Worm (Caenorhabditis elegans) whole organism, young adult: Measurements from ENCODE around the gene B0280.17.
A peak's percentile ranks its signal among the peaks of the same experiment; 100 is the strongest.

Experiments used
- B0019.2 ChIP-seq: fragments of 200-800 bp; sonication (Bioruptor generic); conservative IDR thresholded peaks from 2 replicates; pipeline ENCODE4 v1.3.6; 2022; ENCODE audit warnings: missing genetic modification reagents, missing genetic modification characterization, missing compliant biosample characterization
- B0035.1 ChIP-seq: sonication (generic microtip); optimal IDR thresholded peaks from 2 replicates; lab custom pipeline; 2016; ENCODE audit warnings: missing genetic modification characterization, mild to moderate bottlenecking, missing compliant biosample characterization, missing genotype, missing genetic modification reagents
- C06A6.2 ChIP-seq: fragments of 200-800 bp; sonication (Bioruptor generic); conservative IDR thresholded peaks from 2 replicates; pipeline ENCODE4 v1.3.6; 2022; ENCODE audit warnings: missing genetic modification characterization, missing compliant biosample characterization
- D2030.7 ChIP-seq: fragments of 200-800 bp; sonication (Bioruptor generic); IDR thresholded peaks from 2 replicates; pipeline ENCODE4 v1.3.6; 2022; ENCODE audit warnings: missing genetic modification reagents, missing genetic modification characterization, missing compliant biosample characterization
- F10E7.11 ChIP-seq: sonication (generic microtip); optimal IDR thresholded peaks from 2 replicates; lab custom pipeline; 2017; ENCODE audit warnings: mild to moderate bottlenecking, missing genetic modification characterization, moderate library complexity, missing compliant biosample characterization
- F22D6.2 ChIP-seq: sonication (generic microtip); optimal IDR thresholded peaks from 2 replicates; lab custom pipeline; 2016; ENCODE audit warnings: mild to moderate bottlenecking, missing genetic modification characterization, missing compliant biosample characterization
- F37B4.10 ChIP-seq: fragments of 200-800 bp; sonication (Bioruptor generic); IDR thresholded peaks from 2 replicates; pipeline ENCODE4 v1.3.6; 2022; ENCODE audit warnings: missing genetic modification characterization, missing compliant biosample characterization
- F39B2.1 ChIP-seq: fragments of 200-800 bp; sonication (Bioruptor generic); IDR thresholded peaks from 2 replicates; pipeline ENCODE4 v1.3.6; 2022; ENCODE audit warnings: missing genetic modification reagents, missing genetic modification characterization, missing compliant biosample characterization
- F57A8.1 ChIP-seq: fragments of 200-800 bp; sonication (Bioruptor generic); optimal IDR thresholded peaks from 2 replicates; lab custom pipeline; 2018; ENCODE audit warnings: mild to moderate bottlenecking, missing genetic modification characterization, moderate library complexity, missing compliant biosample characterization
- ZK185.1 ChIP-seq: sonication (generic microtip); optimal IDR thresholded peaks from 2 replicates; lab custom pipeline; 2016; ENCODE audit warnings: mild to moderate bottlenecking, missing genetic modification characterization, missing compliant biosample characterization; ENCODE audit not compliant: poor library complexity, severe bottlenecking
- akir-1 ChIP-seq: fragments of 200-800 bp; sonication (Bioruptor generic); optimal IDR thresholded peaks from 2 replicates; lab custom pipeline; 2018; ENCODE audit warnings: mild to moderate bottlenecking, missing genetic modification characterization, moderate library complexity, missing compliant biosample characterization
- aptf-2 ChIP-seq: fragments of 200-800 bp; sonication (Bioruptor generic); conservative IDR thresholded peaks from 2 replicates; pipeline ENCODE4 v1.3.6; 2022; ENCODE audit warnings: missing genetic modification reagents, missing genetic modification characterization, missing compliant biosample characterization
- aptf-3 ChIP-seq: fragments of 200-800 bp; sonication (Bioruptor generic); IDR thresholded peaks from 2 replicates; pipeline ENCODE4 v1.3.6; 2022; ENCODE audit warnings: missing genetic modification characterization, missing compliant biosample characterization
- attf-3 ChIP-seq: fragments of 200-800 bp; sonication (Bioruptor generic); conservative IDR thresholded peaks from 2 replicates; pipeline ENCODE4 v1.3.6; 2022; ENCODE audit warnings: missing genetic modification reagents, missing genetic modification characterization, missing compliant biosample characterization
- bed-1 ChIP-seq: fragments of 200-800 bp; sonication (Bioruptor generic); IDR thresholded peaks from 2 replicates; pipeline ENCODE4 v1.3.6; 2022; ENCODE audit warnings: missing genetic modification reagents, missing genetic modification characterization, missing compliant biosample characterization
- bed-2 ChIP-seq: fragments of 200-800 bp; sonication (Bioruptor generic); IDR thresholded peaks from 2 replicates; pipeline ENCODE4 v1.3.6; 2022; ENCODE audit warnings: missing genetic modification reagents, missing genetic modification characterization, missing compliant biosample characterization
- cebp-1 ChIP-seq, 2 experiments: fragments of 200-800 bp in 1 of 2; sonication (Bioruptor generic) in 1 of 2; sonication (generic microtip) in 1 of 2; IDR thresholded peaks in 1 of 2; optimal IDR thresholded peaks in 1 of 2; 2 replicates each; pipeline versions ENCODE4 v1.3.6 to Lab custom; 2017 to 2022; ENCODE audit warnings: missing compliant biosample characterization in 2 of 2, missing genetic modification characterization in 2 of 2, mild to moderate bottlenecking in 1 of 2, missing genetic modification reagents in 1 of 2, moderate library complexity in 1 of 2
- ceh-58 ChIP-seq: fragments of 200-800 bp; sonication (Bioruptor generic); IDR thresholded peaks from 2 replicates; pipeline ENCODE4 v1.3.6; 2022; ENCODE audit warnings: missing genetic modification characterization, missing compliant biosample characterization
- ceh-79 ChIP-seq: sonication (generic microtip); optimal IDR thresholded peaks from 2 replicates; lab custom pipeline; 2017; ENCODE audit warnings: mild to moderate bottlenecking, missing genetic modification characterization, missing compliant biosample characterization
- die-1 ChIP-seq: sonication (generic microtip); optimal IDR thresholded peaks from 2 replicates; lab custom pipeline; 2016; ENCODE audit warnings: missing genotype, mild to moderate bottlenecking, missing genetic modification characterization, missing compliant biosample characterization
- dpff-1 ChIP-seq: sonication (generic microtip); optimal IDR thresholded peaks from 2 replicates; lab custom pipeline; 2017; ENCODE audit warnings: mild to moderate bottlenecking, missing genetic modification characterization, missing compliant biosample characterization
- efl-1 ChIP-seq: fragments of 150-350 bp; optimal IDR thresholded peaks from 2 replicates; lab custom pipeline; 2014; ENCODE audit warnings: missing biosample characterization, missing genetic modification reagents, missing genetic modification characterization
- egl-18 ChIP-seq: fragments of 200-800 bp; sonication (Bioruptor generic); IDR thresholded peaks from 2 replicates; pipeline ENCODE4 v1.3.6; 2022; ENCODE audit warnings: missing genetic modification reagents, missing genetic modification characterization, missing compliant biosample characterization
- egl-44 ChIP-seq: fragments of 200-800 bp; sonication (Bioruptor generic); IDR thresholded peaks from 2 replicates; pipeline ENCODE4 v1.3.6; 2022; ENCODE audit warnings: missing genetic modification reagents, missing genetic modification characterization, missing compliant biosample characterization
- hlh-12 ChIP-seq: sonication (generic microtip); optimal IDR thresholded peaks from 2 replicates; lab custom pipeline; 2016; ENCODE audit warnings: missing genetic modification characterization, missing compliant biosample characterization
- hmg-1.2 ChIP-seq: fragments of 200-800 bp; sonication (Bioruptor generic); IDR thresholded peaks from 2 replicates; pipeline ENCODE4 v1.3.6; 2022; ENCODE audit warnings: missing genetic modification reagents, missing genetic modification characterization, missing compliant biosample characterization
- lin-35 ChIP-seq, 3 experiments: fragments of 150-350 bp in 2 of 3; sonication (generic microtip) in 1 of 3; optimal IDR thresholded peaks; 2 replicates each; lab custom pipeline; 2014 to 2018; ENCODE audit warnings: missing biosample characterization in 3 of 3, missing genetic modification characterization in 3 of 3, missing genetic modification reagents in 3 of 3
- lir-1 ChIP-seq: fragments of 200-800 bp; sonication (Bioruptor generic); conservative IDR thresholded peaks from 2 replicates; pipeline ENCODE4 v1.3.6; 2022; ENCODE audit warnings: missing genetic modification reagents, missing genetic modification characterization, missing compliant biosample characterization
- lsl-1 ChIP-seq: fragments of 200-800 bp; sonication (Bioruptor generic); optimal IDR thresholded peaks from 2 replicates; lab custom pipeline; 2018; ENCODE audit warnings: mild to moderate bottlenecking, missing genetic modification characterization, moderate library complexity, missing compliant biosample characterization
- madf-3 ChIP-seq: fragments of 200-800 bp; sonication (Bioruptor generic); IDR thresholded peaks from 2 replicates; pipeline ENCODE4 v1.3.6; 2022; ENCODE audit warnings: missing genetic modification reagents, missing genetic modification characterization, missing compliant biosample characterization
- madf-6 ChIP-seq: fragments of 200-800 bp; sonication (Bioruptor generic); IDR thresholded peaks from 2 replicates; pipeline ENCODE4 v1.3.6; 2022; ENCODE audit warnings: missing genetic modification reagents, missing genetic modification characterization, missing compliant biosample characterization
- madf-8 ChIP-seq: fragments of 200-800 bp; sonication (Bioruptor generic); conservative IDR thresholded peaks from 2 replicates; pipeline ENCODE4 v1.3.6; 2022; ENCODE audit warnings: missing genetic modification reagents, missing genetic modification characterization, missing compliant biosample characterization
- mcd-1 ChIP-seq: fragments of 200-800 bp; sonication (Bioruptor generic); IDR thresholded peaks from 2 replicates; pipeline ENCODE4 v1.3.6; 2022; ENCODE audit warnings: missing genetic modification reagents, missing genetic modification characterization, missing compliant biosample characterization
- mel-28 ChIP-seq: sonication (generic microtip); optimal IDR thresholded peaks from 2 replicates; lab custom pipeline; 2016; ENCODE audit warnings: borderline replicate concordance, mild to moderate bottlenecking, missing genetic modification characterization, missing compliant biosample characterization
- nfya-2 ChIP-seq: fragments of 200-800 bp; sonication (Bioruptor generic); IDR thresholded peaks from 2 replicates; pipeline ENCODE4 v1.3.6; 2022; ENCODE audit warnings: missing genetic modification reagents, missing genetic modification characterization, missing compliant biosample characterization
- nhr-179 ChIP-seq: sonication (generic microtip); optimal IDR thresholded peaks from 2 replicates; lab custom pipeline; 2016; ENCODE audit warnings: mild to moderate bottlenecking, missing genetic modification characterization, missing compliant biosample characterization
- sdz-38 ChIP-seq: sonication (generic microtip); optimal IDR thresholded peaks from 2 replicates; lab custom pipeline; 2016; ENCODE audit warnings: missing genotype, missing genetic modification characterization, missing compliant biosample characterization
- sea-2 ChIP-seq: fragments of 200-800 bp; sonication (Bioruptor generic); IDR thresholded peaks from 2 replicates; pipeline ENCODE4 v1.3.6; 2022; ENCODE audit warnings: missing genetic modification characterization, missing compliant biosample characterization
- snpc-3.4 ChIP-seq: sonication (generic microtip); optimal IDR thresholded peaks from 2 replicates; lab custom pipeline; 2017; ENCODE audit warnings: missing genetic modification characterization, mild to moderate bottlenecking, missing compliant biosample characterization, antibody characterized with exemption, moderate library complexity, missing genotype, missing genetic modification reagents
- somi-1 ChIP-seq: fragments of 200-800 bp; sonication (Bioruptor generic); optimal IDR thresholded peaks from 2 replicates; lab custom pipeline; 2018; ENCODE audit warnings: mild to moderate bottlenecking, missing genetic modification characterization, missing compliant biosample characterization
- tbp1 ChIP-seq: fragments of 200-800 bp; sonication (Bioruptor generic); optimal IDR thresholded peaks from 2 replicates; lab custom pipeline; 2018; ENCODE audit warnings: mild to moderate bottlenecking, missing genetic modification characterization, missing compliant biosample characterization
- tbx-9 ChIP-seq: sonication (generic microtip); optimal IDR thresholded peaks from 2 replicates; lab custom pipeline; 2016; ENCODE audit warnings: borderline replicate concordance, missing genetic modification characterization, inconsistent platforms, missing compliant biosample characterization
- unc-130 ChIP-seq: sonication (generic microtip); optimal IDR thresholded peaks from 2 replicates; lab custom pipeline; 2016; ENCODE audit warnings: missing genetic modification reagents, missing genetic modification characterization, missing compliant biosample characterization
- xnd-1 ChIP-seq: sonication (generic microtip); optimal IDR thresholded peaks from 2 replicates; lab custom pipeline; 2016; ENCODE audit warnings: missing genotype, missing genetic modification reagents, missing genetic modification characterization, missing compliant biosample characterization
- zim-3 ChIP-seq: sonication (generic microtip); optimal IDR thresholded peaks from 2 replicates; lab custom pipeline; 2017; ENCODE audit warnings: mild to moderate bottlenecking, missing genetic modification characterization, moderate library complexity, missing compliant biosample characterization
- ztf-18 ChIP-seq: sonication (generic microtip); optimal IDR thresholded peaks from 2 replicates; lab custom pipeline; 2016; ENCODE audit warnings: missing genotype, mild to moderate bottlenecking, missing genetic modification characterization, missing compliant biosample characterization
- ztf-26 ChIP-seq: sonication (generic microtip); optimal IDR thresholded peaks from 2 replicates; lab custom pipeline; 2017; ENCODE audit warnings: missing genetic modification characterization, missing compliant biosample characterization
- ztf-28 ChIP-seq: fragments of 200-800 bp; sonication (Bioruptor generic); IDR thresholded peaks from 2 replicates; pipeline ENCODE4 v1.3.6; 2022; ENCODE audit warnings: missing genetic modification reagents, missing genetic modification characterization, missing compliant biosample characterization
- ztf-3 ChIP-seq: fragments of 200-800 bp; sonication (Bioruptor generic); optimal IDR thresholded peaks from 2 replicates; lab custom pipeline; 2018; ENCODE audit warnings: mild to moderate bottlenecking, missing genetic modification characterization, missing compliant biosample characterization
- ztf-6 ChIP-seq: fragments of 200-800 bp; sonication (Bioruptor generic); IDR thresholded peaks from 2 replicates; pipeline ENCODE4 v1.3.6; 2022; ENCODE audit warnings: missing genetic modification reagents, missing genetic modification characterization, missing compliant biosample characterization

B0280.17 gene

DNA sequence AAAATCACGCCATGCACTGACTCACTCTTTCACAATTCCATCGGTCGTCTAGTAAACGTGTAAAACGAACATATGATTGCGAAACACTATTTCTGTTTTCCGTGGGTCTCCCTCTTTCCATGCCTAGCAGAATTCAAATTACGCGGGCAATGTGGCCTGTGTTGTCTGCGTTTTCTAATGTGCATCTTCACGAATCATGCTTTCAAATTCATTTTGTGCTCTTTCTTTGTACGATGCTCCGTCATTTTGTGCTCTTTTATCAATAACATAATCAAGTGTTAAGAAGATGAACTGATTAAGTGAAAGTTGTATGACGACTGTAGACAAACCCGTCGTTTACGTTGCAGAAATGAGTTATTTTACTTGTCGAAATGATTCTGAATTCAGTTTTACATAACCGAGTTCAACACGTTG lies 29.9 kb upstream of the B0280.17 start (continued):
- TF ChIP-seq cebp-1 (GFP tag; IDR thresholded peaks at IDR 0.05; lab: Robert Waterston, UW), result peak; percentile 97
- TF ChIP-seq cebp-1 (tag; optimal IDR thresholded peaks at IDR 0.05; lab: Kevin White, UChicago), result peak; percentile 99
- TF ChIP-seq madf-3 (GFP tag; lab: Robert Waterston, UW), result no peak
- no peak for TF ChIP-seq ZK185.1
- no peak for TF ChIP-seq madf-6 (GFP tag; lab: Robert Waterston, UW)
- TF ChIP-seq tbx-9 (tag; lab: Kevin White, UChicago), result no peak
- no peak for TF ChIP-seq B0019.2
- peak; percentile 1 for TF ChIP-seq efl-1
- TF ChIP-seq F37B4.10, result no peak
- no peak for TF ChIP-seq hlh-12
- no peak for TF ChIP-seq D2030.7
- no peak for TF ChIP-seq nfya-2 (GFP tag; lab: Robert Waterston, UW)
- TF ChIP-seq lir-1 (GFP tag; lab: Robert Waterston, UW), result no peak
- TF ChIP-seq ztf-28 (GFP tag; lab: Robert Waterston, UW), result no peak
- TF ChIP-seq aptf-2, result no peak
- TF ChIP-seq egl-44, result no peak
- no peak for TF ChIP-seq sdz-38 (tag; lab: Kevin White, UChicago)
- TF ChIP-seq bed-1 (GFP tag; lab: Robert Waterston, UW), result no peak
- TF ChIP-seq attf-3 (GFP tag; lab: Robert Waterston, UW), result no peak
- TF ChIP-seq snpc-3.4 (tag; lab: Kevin White, UChicago), result no peak
- TF ChIP-seq mel-28 (tag; lab: Kevin White, UChicago), result no peak
- TF ChIP-seq die-1 (tag; lab: Kevin White, UChicago), result no peak
- TF ChIP-seq lin-35 (GFP tag; optimal IDR thresholded peaks at IDR 0.05; lab: Kevin White, UChicago), result peak in 1 of 3 experiments; percentile 54
- no peak for TF ChIP-seq F22D6.2 (tag; lab: Kevin White, UChicago)
- TF ChIP-seq egl-18, result no peak
- no peak for TF ChIP-seq unc-130 (GFP tag; lab: Kevin White, UChicago)
- no peak; the same call in 1 of the 2 replicates for TF ChIP-seq hmg-1.2 (GFP tag; lab: Robert Waterston, UW)
- TF ChIP-seq mcd-1 (GFP tag; lab: Robert Waterston, UW), result no peak
- TF ChIP-seq akir-1 (GFP tag; lab: Kevin White, UChicago), result no peak
- TF ChIP-seq sea-2 (GFP tag; lab: Robert Waterston, UW), result no peak
- TF ChIP-seq zim-3 (tag; lab: Kevin White, UChicago), result no peak
- no peak for TF ChIP-seq ceh-79
- TF ChIP-seq tbp1 (GFP tag; lab: Kevin White, UChicago), result no peak
- TF ChIP-seq F57A8.1 (GFP tag; lab: Kevin White, UChicago), result no peak
- no peak for TF ChIP-seq ztf-26 (tag; lab: Kevin White, UChicago)
- no peak for TF ChIP-seq F39B2.1 (GFP tag; lab: Robert Waterston, UW)
- no peak for TF ChIP-seq ztf-6 (GFP tag; lab: Robert Waterston, UW)
- peak; percentile 54 for TF ChIP-seq ztf-18 (tag; lab: Kevin White, UChicago)
- no peak for TF ChIP-seq dpff-1 (tag; lab: Kevin White, UChicago)
- no peak for TF ChIP-seq aptf-3 (GFP tag; lab: Robert Waterston, UW)
- no peak for TF ChIP-seq madf-8
- TF ChIP-seq xnd-1 (tag; lab: Kevin White, UChicago), result no peak
- no peak for TF ChIP-seq bed-2 (GFP tag; lab: Robert Waterston, UW)
- no peak for TF ChIP-seq F10E7.11 (tag; lab: Kevin White, UChicago)
- no peak for TF ChIP-seq somi-1 (GFP tag; lab: Kevin White, UChicago)
- TF ChIP-seq C06A6.2 (GFP tag; lab: Robert Waterston, UW), result no peak
- TF ChIP-seq nhr-179 (tag; lab: Kevin White, UChicago), result no peak
- no peak for TF ChIP-seq ztf-3 (GFP tag; lab: Kevin White, UChicago)
- TF ChIP-seq B0035.1, result no peak
- TF ChIP-seq lsl-1 (GFP tag; lab: Kevin White, UChicago), result no peak
- TF ChIP-seq ceh-58 (GFP tag; lab: Robert Waterston, UW), result no peak
